Fruit fly (Drosophila melanogaster): ENCODE data around the gene Der-2.

DNA sequence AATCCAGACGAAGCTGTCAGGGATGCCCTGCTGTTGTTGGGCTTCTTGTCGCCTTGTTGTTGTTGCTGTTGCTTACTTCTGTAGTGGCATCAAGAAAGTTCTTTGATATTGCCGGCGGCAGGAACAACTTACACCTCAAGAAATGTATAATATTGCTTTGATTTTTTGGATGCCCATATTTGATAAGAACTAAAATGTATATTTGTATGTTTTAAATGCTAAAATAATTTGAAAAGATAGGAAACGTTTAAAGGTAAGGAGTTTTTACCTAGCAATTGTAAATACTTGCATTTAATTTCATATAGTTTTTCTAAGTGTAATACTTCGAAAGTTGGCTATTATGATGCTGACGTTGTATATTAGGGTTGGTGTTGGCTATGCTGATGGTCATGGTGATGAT lies 26.1 kb upstream of the Der-2 start:
- TF ChIP-seq Myc (optimal IDR thresholded peaks at IDR 0.05) (no peak), psq (optimal IDR thresholded peaks at IDR 0.05) (no peak), h (optimal IDR thresholded peaks at IDR 0.05) (no peak), Sin3A (optimal IDR thresholded peaks at IDR 0.05) (no peak), insv (optimal IDR thresholded peaks at IDR 0.05) (no peak)
